Fruit fly (Drosophila melanogaster): ENCODE data around the gene CG18641.

CG18641 gene

DNA sequence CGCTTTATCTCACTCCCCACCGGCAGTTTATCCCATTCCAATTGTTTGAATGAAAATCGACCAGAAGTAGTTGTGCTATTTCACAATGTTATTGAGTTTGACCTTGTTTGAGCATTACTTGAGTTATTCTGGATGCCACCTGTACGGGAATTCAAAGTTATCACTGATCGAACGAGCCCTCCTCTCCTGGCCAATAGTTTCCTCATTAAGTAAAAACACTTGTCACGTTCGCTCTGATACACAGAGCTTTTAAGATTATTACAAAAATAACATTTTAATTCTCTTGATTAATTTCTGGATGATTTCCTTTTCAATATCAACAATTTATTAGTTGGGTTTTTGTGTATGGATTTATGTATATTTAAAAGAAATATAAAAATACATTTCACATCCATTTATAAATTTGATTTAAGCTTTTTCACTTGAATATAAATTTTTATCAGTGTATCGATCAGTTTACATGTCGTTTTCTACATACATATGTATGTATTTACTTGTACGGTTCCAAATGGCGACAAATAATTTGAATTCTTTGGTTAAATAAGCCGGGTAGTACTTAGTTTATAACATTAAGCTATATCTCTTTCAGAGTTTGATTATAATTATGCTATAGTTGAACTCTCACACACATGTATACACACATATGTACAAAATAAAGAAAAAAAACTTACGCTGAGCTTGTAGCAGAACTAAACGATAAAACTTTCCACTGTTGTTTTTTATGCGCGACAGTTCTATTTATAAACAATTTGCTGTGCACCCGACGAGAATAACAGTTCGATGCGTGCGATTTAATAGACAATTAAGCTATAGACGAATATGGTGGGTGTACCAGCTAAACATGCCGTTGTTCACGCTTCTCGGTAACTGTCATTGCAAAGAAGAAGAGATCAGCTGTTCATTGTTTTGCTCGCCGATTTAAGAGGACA, 41.0 kb downstream of the CG18641 start, which contains the start of the genes CG3609 and CG15390 (continued):
- peak; percentile 72 for TF ChIP-seq CG8765 (GFP tag; IDR thresholded peaks at IDR 0.05)
- TF ChIP-seq Awh (GFP tag; IDR thresholded peaks at IDR 0.05) = peak; percentile 74
- TF ChIP-seq danr (GFP tag; IDR thresholded peaks at IDR 0.05) = no peak
- no peak for TF ChIP-seq br (optimal IDR thresholded peaks at IDR 0.05)
- TF ChIP-seq CG42726 (GFP tag; IDR thresholded peaks at IDR 0.05; ENCODE audit: partially characterized antibody) = no peak
- TF ChIP-seq bcd (GFP tag; optimal IDR thresholded peaks at IDR 0.05) = peak; percentile 71
- TF ChIP-seq ewg (GFP tag; optimal IDR thresholded peaks at IDR 0.05) = peak; percentile 45
- TF ChIP-seq ro (GFP tag; IDR thresholded peaks at IDR 0.05) = no peak
- no peak for TF ChIP-seq vnd (GFP tag; IDR thresholded peaks at IDR 0.05; ENCODE audit: partially characterized antibody)
- peak; percentile 59 for TF ChIP-seq org-1 (GFP tag; optimal IDR thresholded peaks at IDR 0.05)
- TF ChIP-seq ato (GFP tag; IDR thresholded peaks at IDR 0.05; ENCODE audit: partially characterized antibody) = no peak
- TF ChIP-seq Tbp (GFP tag; optimal IDR thresholded peaks at IDR 0.05) = no peak
- TF ChIP-seq rib (GFP tag; IDR thresholded peaks at IDR 0.05) = peak; percentile 90
- no peak for TF ChIP-seq Neu2 (GFP tag; optimal IDR thresholded peaks at IDR 0.05; ENCODE audit: borderline replicate concordance)
- peak; percentile 98 for TF ChIP-seq row (GFP tag; IDR thresholded peaks at IDR 0.05)
- TF ChIP-seq ken (GFP tag; IDR thresholded peaks at IDR 0.05) = peak; percentile 88
- no peak for TF ChIP-seq jing (GFP tag; optimal IDR thresholded peaks at IDR 0.05)
- TF ChIP-seq aop (GFP tag; IDR thresholded peaks at IDR 0.05) = peak; percentile 86
- no peak for TF ChIP-seq CG9797 (GFP tag; optimal IDR thresholded peaks at IDR 0.05)
- peak; percentile 78 for TF ChIP-seq CG1792 (GFP tag; optimal IDR thresholded peaks at IDR 0.05)
- no peak; the same call in 1 of the 2 replicates for TF ChIP-seq GATAe (GFP tag; conservative IDR thresholded peaks at IDR 0.05)
- TF ChIP-seq CG11085 (GFP tag; IDR thresholded peaks at IDR 0.05) = peak; percentile 59; the same call in 1 of the 2 replicates
- peak; percentile 94 for TF ChIP-seq CG12769 (tag; optimal IDR thresholded peaks at IDR 0.05)
- no peak for TF ChIP-seq Dfd (GFP tag; optimal IDR thresholded peaks at IDR 0.05)
- TF ChIP-seq Side (GFP tag; optimal IDR thresholded peaks at IDR 0.05) = peak; percentile 85
- peak; percentile 15; the same call in 1 of the 3 replicates for TF ChIP-seq sr (GFP tag; IDR thresholded peaks at IDR 0.05)
- TF ChIP-seq CG32532 (GFP tag; IDR thresholded peaks at IDR 0.05) = peak; percentile 91
- TF ChIP-seq CG17829 (tag; optimal IDR thresholded peaks at IDR 0.05) = peak; percentile 49
- peak; percentile 21 for TF ChIP-seq CG33557 (GFP tag; optimal IDR thresholded peaks at IDR 0.05)
- TF ChIP-seq CG4854 (GFP tag; optimal IDR thresholded peaks at IDR 0.05) = peak; percentile 73
- TF ChIP-seq stwl (tag; optimal IDR thresholded peaks at IDR 0.05) = peak; percentile 25
- no peak; the same call in 1 of the 2 replicates for TF ChIP-seq Ravus (GFP tag; IDR thresholded peaks at IDR 0.05)
- TF ChIP-seq CG30020 (tag; optimal IDR thresholded peaks at IDR 0.05) = peak; percentile 63
- peak; percentile 93 for TF ChIP-seq HLH54F (GFP tag; optimal IDR thresholded peaks at IDR 0.05)
- TF ChIP-seq Bgb (GFP tag; IDR thresholded peaks at IDR 0.05; ENCODE audit: partially characterized antibody) = peak; percentile 17; the same call in 1 of the 2 replicates
- TF ChIP-seq CG10274 (GFP tag; optimal IDR thresholded peaks at IDR 0.05) = no peak
- peak; percentile 85 for TF ChIP-seq sug (tag; optimal IDR thresholded peaks at IDR 0.05)
- no peak; the same call in 2 of the 3 replicates for TF ChIP-seq so (GFP tag; IDR thresholded peaks at IDR 0.05)
- peak; percentile 86 for TF ChIP-seq CG3847 (GFP tag; IDR thresholded peaks at IDR 0.05)
- peak; percentile 56 for TF ChIP-seq CG9437 (GFP tag; optimal IDR thresholded peaks at IDR 0.05)
- TF ChIP-seq vfl (GFP tag; optimal IDR thresholded peaks at IDR 0.05) = peak; percentile 91
- TF ChIP-seq CG6654 (GFP tag; optimal IDR thresholded peaks at IDR 0.05) = no peak
- peak; percentile 62 for TF ChIP-seq HHEX (GFP tag; optimal IDR thresholded peaks at IDR 0.05)
- TF ChIP-seq Lhr (GFP tag; optimal IDR thresholded peaks at IDR 0.05) = no peak
- peak; percentile 74 for TF ChIP-seq Ada2b (GFP tag; IDR thresholded peaks at IDR 0.05)
- TF ChIP-seq Dad (GFP tag; optimal IDR thresholded peaks at IDR 0.05) = peak; percentile 85
- peak; percentile 75 for TF ChIP-seq ind (GFP tag; optimal IDR thresholded peaks at IDR 0.05)
- no peak for TF ChIP-seq ssp (GFP tag; IDR thresholded peaks at IDR 0.05)
- TF ChIP-seq her (GFP tag; optimal IDR thresholded peaks at IDR 0.05) = peak; percentile 94

Data from whole organism, embryonic.